Fruit fly (Drosophila melanogaster) whole organism, prepupa: ENCODE results near the gene Rab10.
A peak's percentile ranks its signal among the peaks of the same experiment; 100 is the strongest.

Experiments
- Blimp-1 ChIP-seq: fragments of 200-800 bp; sonication (Bioruptor generic); optimal IDR thresholded peaks from 3 replicates; lab custom pipeline; 2017; ENCODE audit warnings: missing biosample characterization, missing genetic modification characterization, mild to moderate bottlenecking, moderate library complexity, missing genetic modification reagents
- CG10669 ChIP-seq: fragments of 200-800 bp; sonication (Bioruptor generic); optimal IDR thresholded peaks from 3 replicates; lab custom pipeline; 2018; ENCODE audit warnings: missing biosample characterization, mild to moderate bottlenecking, missing genetic modification characterization, moderate library complexity
- CG11294 ChIP-seq: fragments of 200-800 bp; sonication (Bioruptor generic); IDR thresholded peaks from 2 replicates; pipeline ENCODE4 v1.3.6; 2022; ENCODE audit warnings: missing biosample characterization, missing genetic modification characterization
- CG11902 ChIP-seq: fragments of 200-800 bp; sonication (Bioruptor generic); optimal IDR thresholded peaks from 3 replicates; lab custom pipeline; 2016; ENCODE audit warnings: missing biosample characterization, missing genetic modification characterization
- CG15336 ChIP-seq: fragments of 200-800 bp; sonication (Bioruptor generic); IDR thresholded peaks from 2 replicates; pipeline ENCODE4 v1.3.6; 2022; ENCODE audit warnings: missing biosample characterization, missing genetic modification characterization
- CG16779 ChIP-seq: fragments of 200-800 bp; sonication (Bioruptor generic); optimal IDR thresholded peaks from 3 replicates; lab custom pipeline; 2017; ENCODE audit warnings: missing biosample characterization, mild to moderate bottlenecking, missing genetic modification characterization
- CG3032 ChIP-seq: fragments of 200-800 bp; optimal IDR thresholded peaks from 2 replicates; lab custom pipeline; 2019; ENCODE audit warnings: missing biosample characterization, mild to moderate bottlenecking, missing genetic modification characterization, moderate library complexity
- CG31627 ChIP-seq: fragments of 200-800 bp; sonication (Bioruptor generic); optimal IDR thresholded peaks from 3 replicates; lab custom pipeline; 2016; ENCODE audit warnings: missing biosample characterization, missing genetic modification characterization
- CG34406 ChIP-seq: fragments of 200-800 bp; sonication (Bioruptor generic); optimal IDR thresholded peaks from 3 replicates; lab custom pipeline; 2016; ENCODE audit warnings: missing biosample characterization, missing genetic modification characterization
- CG4318 ChIP-seq: fragments of 200-800 bp; sonication (Bioruptor generic); optimal IDR thresholded peaks from 3 replicates; lab custom pipeline; 2017; ENCODE audit warnings: missing biosample characterization, mild to moderate bottlenecking, missing genetic modification characterization
- CG6163 ChIP-seq: fragments of 200-800 bp; sonication (Bioruptor generic); IDR thresholded peaks from 3 replicates; pipeline ENCODE4 v1.3.6; 2022; ENCODE audit warnings: missing biosample characterization, missing genetic modification characterization
- CG6792 ChIP-seq: fragments of 200-800 bp; sonication (Bioruptor generic); optimal IDR thresholded peaks from 3 replicates; lab custom pipeline; 2016; ENCODE audit warnings: missing biosample characterization, missing genetic modification characterization
- CG6808 ChIP-seq: fragments of 200-800 bp; sonication (Bioruptor generic); optimal IDR thresholded peaks from 3 replicates; lab custom pipeline; 2017; ENCODE audit warnings: missing biosample characterization, missing genetic modification characterization, mild to moderate bottlenecking, moderate library complexity, missing genetic modification reagents
- CG6854 ChIP-seq: fragments of 200-800 bp; sonication (Bioruptor generic); optimal IDR thresholded peaks from 2 replicates; lab custom pipeline; 2017; ENCODE audit warnings: missing biosample characterization, mild to moderate bottlenecking, missing genetic modification characterization
- CG8119 ChIP-seq: fragments of 200-800 bp; sonication (Bioruptor generic); IDR thresholded peaks from 3 replicates; pipeline ENCODE4 v1.3.6; 2022; ENCODE audit warnings: missing biosample characterization, missing genetic modification characterization
- CG8319 ChIP-seq: fragments of 200-800 bp; sonication (Bioruptor generic); optimal IDR thresholded peaks from 3 replicates; lab custom pipeline; 2016; ENCODE audit warnings: missing biosample characterization, missing genetic modification characterization
- CG8632 ChIP-seq: fragments of 200-800 bp; sonication (Bioruptor generic); optimal IDR thresholded peaks from 3 replicates; lab custom pipeline; 2016; ENCODE audit warnings: missing biosample characterization, missing genetic modification characterization
- Eip78C ChIP-seq: fragments of 200-800 bp; sonication (Bioruptor generic); peaks from one replicate; lab custom pipeline; 2016; ENCODE audit warnings: missing biosample characterization, missing genetic modification characterization
- Eip93F ChIP-seq: fragments of 200-800 bp; sonication (Bioruptor generic); optimal IDR thresholded peaks from 2 replicates; lab custom pipeline; 2016; ENCODE audit warnings: missing biosample characterization, mild to moderate bottlenecking, missing genetic modification characterization
- Ets21C ChIP-seq: fragments of 200-800 bp; sonication (Bioruptor generic); optimal IDR thresholded peaks from 3 replicates; lab custom pipeline; 2016; ENCODE audit warnings: missing biosample characterization, missing genetic modification characterization
- Ets96B ChIP-seq: fragments of 200-800 bp; optimal IDR thresholded peaks from 2 replicates; lab custom pipeline; 2019; ENCODE audit warnings: missing biosample characterization, mild to moderate bottlenecking, missing genetic modification characterization, moderate library complexity
- Hr4 ChIP-seq: fragments of 200-800 bp; sonication (Bioruptor generic); optimal IDR thresholded peaks from 3 replicates; lab custom pipeline; 2016; ENCODE audit warnings: missing biosample characterization, missing genetic modification characterization
- Met ChIP-seq: fragments of 200-800 bp; sonication (Bioruptor generic); optimal IDR thresholded peaks from 3 replicates; lab custom pipeline; 2016; ENCODE audit warnings: missing biosample characterization, missing genetic modification characterization
- OdsH ChIP-seq: fragments of 200-800 bp; sonication (Bioruptor generic); optimal IDR thresholded peaks from 3 replicates; lab custom pipeline; 2016; ENCODE audit warnings: missing biosample characterization, missing genetic modification characterization
- Sox102F ChIP-seq: fragments of 200-800 bp; sonication (Bioruptor generic); optimal IDR thresholded peaks from 2 replicates; lab custom pipeline; 2016; ENCODE audit warnings: missing biosample characterization, mild to moderate bottlenecking, missing genetic modification characterization
- Sox14 ChIP-seq: fragments of 200-800 bp; sonication (Bioruptor generic); optimal IDR thresholded peaks from 3 replicates; lab custom pipeline; 2016; ENCODE audit warnings: missing biosample characterization, missing genetic modification characterization
- Sox15 ChIP-seq: fragments of 200-800 bp; sonication (Bioruptor generic); optimal IDR thresholded peaks from 3 replicates; lab custom pipeline; 2016; ENCODE audit warnings: missing biosample characterization, missing genetic modification characterization
- achi ChIP-seq: fragments of 200-800 bp; sonication (Bioruptor generic); optimal IDR thresholded peaks from 3 replicates; lab custom pipeline; 2016; ENCODE audit warnings: missing biosample characterization, missing genetic modification characterization
- acj6 ChIP-seq: fragments of 200-800 bp; sonication (Bioruptor generic); optimal IDR thresholded peaks from 3 replicates; lab custom pipeline; 2016; ENCODE audit warnings: missing biosample characterization, missing genetic modification characterization
- cyc ChIP-seq: fragments of 200-800 bp; sonication (Bioruptor generic); optimal IDR thresholded peaks from 3 replicates; lab custom pipeline; 2016; ENCODE audit warnings: missing biosample characterization, missing genetic modification characterization
- dac ChIP-seq: fragments of 200-800 bp; sonication (Bioruptor generic); optimal IDR thresholded peaks from 2 replicates; lab custom pipeline; 2017; ENCODE audit warnings: missing biosample characterization, mild to moderate bottlenecking, missing genetic modification characterization
- dsx ChIP-seq: fragments of 200-800 bp; optimal IDR thresholded peaks from 3 replicates; lab custom pipeline; 2019; ENCODE audit warnings: missing biosample characterization, mild to moderate bottlenecking, missing genetic modification characterization, moderate library complexity; ENCODE audit not compliant: poor library complexity, severe bottlenecking
- eg ChIP-seq: fragments of 200-800 bp; sonication (Bioruptor generic); IDR thresholded peaks from 3 replicates; pipeline ENCODE4 v1.3.6; 2022; ENCODE audit warnings: missing biosample characterization, missing genetic modification characterization
- esn ChIP-seq: fragments of 200-800 bp; sonication (Bioruptor generic); optimal IDR thresholded peaks from 2 replicates; lab custom pipeline; 2016; ENCODE audit warnings: missing biosample characterization, mild to moderate bottlenecking, missing genetic modification characterization, moderate library complexity
- fd59A ChIP-seq: fragments of 200-800 bp; sonication (Bioruptor generic); optimal IDR thresholded peaks from 2 replicates; lab custom pipeline; 2017; ENCODE audit warnings: missing biosample characterization, mild to moderate bottlenecking, missing genetic modification characterization, missing genetic modification reagents
- fkh ChIP-seq: fragments of 200-800 bp; sonication (Bioruptor generic); optimal IDR thresholded peaks from 3 replicates; lab custom pipeline; 2017; ENCODE audit warnings: missing biosample characterization, mild to moderate bottlenecking, missing genetic modification characterization, moderate library complexity
- lz ChIP-seq: fragments of 200-800 bp; sonication (Bioruptor generic); optimal IDR thresholded peaks from 3 replicates; lab custom pipeline; 2016; ENCODE audit warnings: missing biosample characterization, missing genetic modification characterization
- net ChIP-seq: fragments of 200-800 bp; sonication (Bioruptor generic); optimal IDR thresholded peaks from 3 replicates; lab custom pipeline; 2016; ENCODE audit warnings: missing biosample characterization, missing genetic modification characterization
- pdm3 ChIP-seq: fragments of 200-800 bp; sonication (Bioruptor generic); optimal IDR thresholded peaks from 3 replicates; lab custom pipeline; 2016; ENCODE audit warnings: missing biosample characterization, missing genetic modification characterization
- svp ChIP-seq: fragments of 200-800 bp; sonication (Bioruptor generic); peaks from one replicate; lab custom pipeline; 2016; ENCODE audit warnings: missing biosample characterization, missing genetic modification characterization
- topi ChIP-seq: fragments of 200-800 bp; sonication (Bioruptor generic); optimal IDR thresholded peaks from 3 replicates; lab custom pipeline; 2016; ENCODE audit warnings: missing biosample characterization, missing genetic modification characterization

Rab10 gene

dm6 chrX:20244278-20244677, 6.9 kb upstream of the Rab10 start, which contains the start of gene Peritrophin-A (continued):
- TF ChIP-seq Ets21C (no peak), Sox15 (GFP tag; lab: Kevin White, UChicago) (no peak), dsx (GFP tag; lab: Kevin White, UChicago) (peak; percentile 27), Sox102F (GFP tag; lab: Kevin White, UChicago) (peak; percentile 39), CG34406 (GFP tag; lab: Kevin White, UChicago) (peak; percentile 28), CG31627 (GFP tag; lab: Kevin White, UChicago) (no peak), CG6808 (GFP tag; lab: Kevin White, UChicago) (no peak), esn (GFP tag; lab: Kevin White, UChicago) (no peak), topi (GFP tag; lab: Kevin White, UChicago) (peak; percentile 38), net (GFP tag; lab: Kevin White, UChicago) (peak; percentile 41), CG4318 (GFP tag; lab: Kevin White, UChicago) (no peak), cyc (GFP tag; lab: Kevin White, UChicago) (no peak), CG6792 (GFP tag; lab: Kevin White, UChicago) (peak; percentile 15), dac (no peak), CG8119 (GFP tag; lab: Robert Waterston, UW) (peak; percentile 78), Blimp-1 (no peak), Sox14 (GFP tag; lab: Kevin White, UChicago) (no peak), eg (GFP tag; lab: Robert Waterston, UW) (peak; percentile 86), lz (GFP tag; lab: Kevin White, UChicago) (peak; percentile 16), CG11294 (peak; percentile 9; the same call in 1 of the 2 replicates), CG6163 (GFP tag; lab: Robert Waterston, UW) (peak; percentile 53; the same call in 2 of the 3 replicates), OdsH (GFP tag; lab: Kevin White, UChicago) (no peak), CG3032 (tag; lab: Kevin White, UChicago) (no peak), CG8632 (GFP tag; lab: Kevin White, UChicago) (peak; percentile 14), CG11902 (no peak), CG10669 (GFP tag; lab: Kevin White, UChicago) (no peak), CG15336 (GFP tag; lab: Robert Waterston, UW) (peak; percentile 79), CG16779 (tag; lab: Kevin White, UChicago) (peak; percentile 3), Met (GFP tag; lab: Kevin White, UChicago) (peak; percentile 35), CG8319 (GFP tag; lab: Kevin White, UChicago) (peak; percentile 11), acj6 (GFP tag; lab: Kevin White, UChicago) (no peak), Ets96B (no peak), fkh (GFP tag; lab: Kevin White, UChicago) (no peak), Hr4 (GFP tag; lab: Kevin White, UChicago) (no peak), pdm3 (GFP tag; lab: Kevin White, UChicago) (peak; percentile 29), Eip78C (GFP tag; lab: Kevin White, UChicago) (peak; percentile 50), achi (GFP tag; lab: Kevin White, UChicago) (peak; percentile 17)
- TF ChIP-seq, all 60 proteins: peak for 25

dm6 chrX:20245218-20245863, 5.8 kb upstream of the Rab10 start:
- TF ChIP-seq Hr4 (GFP tag; lab: Kevin White, UChicago) (no peak), fd59A (GFP tag; lab: Kevin White, UChicago) (no peak), Ets96B (no peak), dac (no peak), CG4318 (GFP tag; lab: Kevin White, UChicago) (no peak), svp (no peak), CG8632 (GFP tag; lab: Kevin White, UChicago) (no peak), Eip93F (no peak), CG6854 (GFP tag; lab: Kevin White, UChicago) (no peak), Sox14 (GFP tag; lab: Kevin White, UChicago) (no peak), Sox15 (GFP tag; lab: Kevin White, UChicago) (no peak), topi (GFP tag; lab: Kevin White, UChicago) (no peak)
